Worm (Caenorhabditis elegans): ENCODE results near the gene Y39A3B.1.
A peak's percentile ranks its signal among the peaks of the same experiment; 100 is the strongest.

The Y39A3B.1 gene

ce11 chrIII:2021495-2021894 is 15.7 kb downstream of the Y39A3B.1 start, which contains the start of gene ckr-2:
Gene ckr-2, minus strand, starts transcription at chrIII:2021595.
- TF ChIP-seq pax-1 (tag; optimal IDR thresholded peaks at IDR 0.05) (no peak), unc-42 (tag; optimal IDR thresholded peaks at IDR 0.05) (no peak), nfya-1 (tag; optimal IDR thresholded peaks at IDR 0.05) (no peak), ceh-31 (tag; optimal IDR thresholded peaks at IDR 0.05) (no peak), ceh-2 (tag; optimal IDR thresholded peaks at IDR 0.05) (no peak), ceh-19 (GFP tag; optimal IDR thresholded peaks at IDR 0.05) (no peak), ceh-48 (tag; optimal IDR thresholded peaks at IDR 0.05) (no peak), odd-2 (tag; optimal IDR thresholded peaks at IDR 0.05) (no peak), pha-2 (tag; optimal IDR thresholded peaks at IDR 0.05) (no peak), ceh-22 (tag; optimal IDR thresholded peaks at IDR 0.05) (no peak), dmd-4 (tag; optimal IDR thresholded peaks at IDR 0.05; ENCODE audit: borderline replicate concordance) (no peak), K02D7.2 (tag; optimal IDR thresholded peaks at IDR 0.05) (no peak), hlh-15 (tag; optimal IDR thresholded peaks at IDR 0.05) (no peak), che-1 (tag; optimal IDR thresholded peaks at IDR 0.05) (no peak), dve-1 (tag; optimal IDR thresholded peaks at IDR 0.05) (no peak), F13H6.1 (tag; optimal IDR thresholded peaks at IDR 0.05) (no peak), npax-4 (tag; optimal IDR thresholded peaks at IDR 0.05) (no peak), ets-4 (tag; optimal IDR thresholded peaks at IDR 0.05) (no peak)

- peak; percentile 62 for TF ChIP-seq dve-1 (tag; optimal IDR thresholded peaks at IDR 0.05)
Measured at ce11 chrIII:2023435-2023834, 17.6 kb downstream of the Y39A3B.1 start.

- TF ChIP-seq Y22D7AL.16 (tag; optimal IDR thresholded peaks at IDR 0.05) (no peak), sox-2 (GFP tag; IDR thresholded peaks at IDR 0.05) (no peak), unc-86 (tag; optimal IDR thresholded peaks at IDR 0.05) (no peak), ttx-3 (tag; optimal IDR thresholded peaks at IDR 0.05) (no peak), unc-55 (GFP tag; optimal IDR thresholded peaks at IDR 0.05) (peak; percentile 29), ceh-18 (tag; optimal IDR thresholded peaks at IDR 0.05) (peak; percentile 44)
Measured at ce11 chrIII:2027517-2027916, 21.7 kb downstream of the Y39A3B.1 start.

- TF ChIP-seq hlh-30 (tag; optimal IDR thresholded peaks at IDR 0.05; ENCODE audit: insufficient read depth) (peak; percentile 16), zip-5 (tag; optimal IDR thresholded peaks at IDR 0.05) (no peak), C38D4.7 (GFP tag; optimal IDR thresholded peaks at IDR 0.05) (no peak), rnt-1 (tag; optimal IDR thresholded peaks at IDR 0.05) (no peak), ref-2 (tag; optimal IDR thresholded peaks at IDR 0.05) (no peak), ceh-24 (tag; optimal IDR thresholded peaks at IDR 0.05) (no peak), hlh-6 (tag; optimal IDR thresholded peaks at IDR 0.05) (peak; percentile 0), elt-4 (tag; optimal IDR thresholded peaks at IDR 0.05) (no peak)
Measured at ce11 chrIII:2030776-2031565, 25.1 kb downstream of the Y39A3B.1 start.

- TF ChIP-seq gmeb-2 (tag; optimal IDR thresholded peaks at IDR 0.05) (no peak), nfya-1 (tag; optimal IDR thresholded peaks at IDR 0.05) (no peak), lim-6 (tag; optimal IDR thresholded peaks at IDR 0.05) (no peak), ceh-2 (tag; optimal IDR thresholded peaks at IDR 0.05) (no peak), unc-42 (tag; optimal IDR thresholded peaks at IDR 0.05) (peak; percentile 29), tbx-7 (tag; optimal IDR thresholded peaks at IDR 0.05) (no peak), ceh-14 (tag; optimal IDR thresholded peaks at IDR 0.05) (no peak)
Measured at ce11 chrIII:2031746-2032145, 25.9 kb downstream of the Y39A3B.1 start.
